Worm (Caenorhabditis elegans) whole organism, early embryonic: ENCODE results near the gene str-94.

Experiments
- aly-1 ChIP-seq: sonication (generic microtip); optimal IDR thresholded peaks from 2 replicates; lab custom pipeline; 2016; ENCODE audit warnings: missing genetic modification characterization, missing compliant biosample characterization
- ama-1 ChIP-seq: fragments of 150-350 bp; optimal IDR thresholded peaks from 2 replicates; lab custom pipeline; 2014
- ceh-13 ChIP-seq: fragments of 200-800 bp; sonication (Bioruptor generic); optimal IDR thresholded peaks from 2 replicates; lab custom pipeline; 2018; ENCODE audit warnings: mild to moderate bottlenecking, missing genetic modification characterization, missing compliant biosample characterization
- ets-7 ChIP-seq: sonication (generic microtip); optimal IDR thresholded peaks from 2 replicates; lab custom pipeline; 2016; ENCODE audit warnings: missing genotype, missing genetic modification characterization, missing compliant biosample characterization
- flt-1 ChIP-seq: fragments of 200-800 bp; sonication (Bioruptor generic); IDR thresholded peaks from 2 replicates; pipeline ENCODE4 v1.3.6; 2022; ENCODE audit warnings: missing genetic modification characterization, missing compliant biosample characterization
- hnd-1 ChIP-seq: sonication (generic microtip); optimal IDR thresholded peaks from 2 replicates; lab custom pipeline; 2016; ENCODE audit warnings: missing genetic modification characterization, missing compliant biosample characterization
- sea-1 ChIP-seq: fragments of 200-800 bp; sonication (Bioruptor generic); conservative IDR thresholded peaks from 2 replicates; pipeline ENCODE4 v1.3.6; 2022; ENCODE audit warnings: missing genetic modification characterization, missing compliant biosample characterization
- tra-4 ChIP-seq: sonication (generic microtip); optimal IDR thresholded peaks from 2 replicates; lab custom pipeline; 2017; ENCODE audit warnings: missing genetic modification characterization, missing compliant biosample characterization

DNA sequence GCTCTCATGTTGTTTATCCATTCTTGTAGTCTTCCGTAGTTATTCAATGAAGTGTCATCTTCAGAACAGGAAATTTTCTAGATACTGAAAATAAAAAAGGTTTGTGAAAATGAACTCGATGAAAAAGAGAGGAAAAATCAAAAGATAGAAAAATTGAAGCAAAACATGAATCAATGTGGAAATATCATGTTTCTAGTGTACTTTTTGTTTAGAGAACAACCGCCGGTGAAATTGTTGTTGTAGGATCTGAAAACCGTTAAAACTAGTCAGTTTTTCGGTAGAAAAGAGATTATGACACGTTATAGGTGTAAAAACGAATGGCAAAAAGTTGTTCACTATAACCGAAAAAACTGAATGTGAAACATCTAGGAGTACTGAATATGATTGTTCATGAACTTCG lies 31.9 kb downstream of the str-94 start, which contains the start of gene pacs-1:
- TF ChIP-seq sea-1 (GFP tag; lab: Robert Waterston, UW), result no peak
- TF ChIP-seq ama-1 (lab: Kevin White, UChicago), result no peak
- TF ChIP-seq tra-4 (tag; lab: Kevin White, UChicago), result no peak
- no peak for TF ChIP-seq aly-1 (tag; lab: Kevin White, UChicago)
- no peak for TF ChIP-seq hnd-1 (tag; lab: Kevin White, UChicago)
- no peak for TF ChIP-seq ceh-13 (GFP tag; lab: Kevin White, UChicago)
- TF ChIP-seq flt-1 (GFP tag; lab: Robert Waterston, UW), result no peak
- no peak for TF ChIP-seq ets-7 (tag; lab: Kevin White, UChicago)
